Worm (Caenorhabditis elegans) whole organism, L1 larva: ENCODE measurements around the gene M02D8.5.

ENCODE experiments used
- C04F5.9 ChIP-seq: sonication (generic microtip); optimal IDR thresholded peaks from 2 replicates; lab custom pipeline; 2016; ENCODE audit warnings: missing genetic modification characterization, missing compliant biosample characterization
- C16A3.4 ChIP-seq: fragments of 150-350 bp; optimal IDR thresholded peaks from 2 replicates; lab custom pipeline; 2014; ENCODE audit warnings: missing biosample characterization, missing genetic modification characterization
- C34B4.2 ChIP-seq: sonication (generic microtip); optimal IDR thresholded peaks from 2 replicates; lab custom pipeline; 2017; ENCODE audit warnings: mild to moderate bottlenecking, missing genetic modification characterization, missing compliant biosample characterization
- F16B12.6 ChIP-seq: fragments of 150-350 bp; optimal IDR thresholded peaks from 2 replicates; lab custom pipeline; 2014; ENCODE audit warnings: missing biosample characterization, missing genetic modification characterization
- alr-1 ChIP-seq: fragments of 200-800 bp; sonication (Bioruptor generic); optimal IDR thresholded peaks from 2 replicates; lab custom pipeline; 2018; ENCODE audit warnings: borderline replicate concordance, mild to moderate bottlenecking, missing genetic modification characterization, missing compliant biosample characterization
- ama-1 ChIP-seq: fragments of 150-350 bp; optimal IDR thresholded peaks from 2 replicates; lab custom pipeline; 2014
- ceh-82 ChIP-seq, 3 experiments: fragments of 150-350 bp in 1 of 3; sonication (generic microtip) in 2 of 3; optimal IDR thresholded peaks; 2 replicates each; lab custom pipeline; 2014 to 2017; ENCODE audit warnings: missing biosample characterization in 3 of 3, missing genetic modification characterization in 3 of 3
- ceh-90 ChIP-seq: sonication (generic microtip); optimal IDR thresholded peaks from 2 replicates; lab custom pipeline; 2016; ENCODE audit warnings: missing genetic modification characterization, missing compliant biosample characterization
- efl-1 ChIP-seq, 4 experiments: fragments of 150-350 bp; optimal IDR thresholded peaks in 3 of 4; peaks in 1 of 4; 1 replicate in 1 of 4; 2 replicates in 3 of 4; lab custom pipeline; 2014; ENCODE audit warnings: missing biosample characterization in 2 of 4, missing genetic modification characterization in 2 of 4, missing genetic modification reagents in 2 of 4
- efl-3 ChIP-seq: fragments of 200-800 bp; sonication (Bioruptor generic); optimal IDR thresholded peaks from 2 replicates; lab custom pipeline; 2018; ENCODE audit warnings: mild to moderate bottlenecking, missing genetic modification characterization, missing compliant biosample characterization
- egl-13 ChIP-seq: sonication (generic microtip); optimal IDR thresholded peaks from 2 replicates; lab custom pipeline; 2016; ENCODE audit warnings: missing genotype, missing genetic modification reagents, missing genetic modification characterization, missing compliant biosample characterization
- egl-27 ChIP-seq, 2 experiments: fragments of 150-350 bp in 1 of 2; sonication (generic microtip); optimal IDR thresholded peaks; 3 replicates each; lab custom pipeline; 2017 to 2018; ENCODE audit warnings: missing biosample characterization in 2 of 2, missing genetic modification characterization in 2 of 2, missing genetic modification reagents in 2 of 2
- elt-2 ChIP-seq: sonication (generic microtip); optimal IDR thresholded peaks from 2 replicates; lab custom pipeline; 2016; ENCODE audit warnings: missing genetic modification characterization, mild to moderate bottlenecking, inconsistent platforms, missing compliant biosample characterization, missing genetic modification reagents
- elt-3 ChIP-seq, 6 experiments: fragments of 150-350 bp in 1 of 6; sonication (generic microtip); optimal IDR thresholded peaks; 2 replicates each; lab custom pipeline; 2017 to 2018; ENCODE audit warnings: missing biosample characterization in 6 of 6, missing genetic modification characterization in 6 of 6, inconsistent platforms in 1 of 6
- ets-5 ChIP-seq: fragments of 200-800 bp; sonication (Bioruptor generic); IDR thresholded peaks from 2 replicates; pipeline ENCODE4 v1.3.6; 2022; ENCODE audit warnings: missing genetic modification characterization, missing compliant biosample characterization
- fkh-8 ChIP-seq: sonication (generic microtip); optimal IDR thresholded peaks from 2 replicates; lab custom pipeline; 2016; ENCODE audit warnings: mild to moderate bottlenecking, missing genetic modification characterization, missing compliant biosample characterization
- fos-1 ChIP-seq: fragments of 150-350 bp; optimal IDR thresholded peaks from 2 replicates; lab custom pipeline; 2014; ENCODE audit warnings: missing biosample characterization, missing genetic modification characterization
- grh-1 ChIP-seq: fragments of 200-800 bp; sonication (Bioruptor generic); IDR thresholded peaks from 2 replicates; pipeline ENCODE4 v1.3.6; 2022; ENCODE audit warnings: missing genetic modification reagents, missing genetic modification characterization, missing compliant biosample characterization
- hlh-17 ChIP-seq: fragments of 200-800 bp; sonication (Bioruptor generic); optimal IDR thresholded peaks from 2 replicates; lab custom pipeline; 2018; ENCODE audit warnings: missing genetic modification characterization, mild to moderate bottlenecking, missing compliant biosample characterization, moderate library complexity, borderline replicate concordance
- hlh-4 ChIP-seq: sonication (generic microtip); optimal IDR thresholded peaks from 2 replicates; lab custom pipeline; 2016; ENCODE audit warnings: mild to moderate bottlenecking, missing genetic modification characterization, missing compliant biosample characterization
- hpl-2 ChIP-seq: fragments of 150-350 bp; optimal IDR thresholded peaks from 2 replicates; lab custom pipeline; 2014; ENCODE audit warnings: missing biosample characterization, missing genetic modification reagents, missing genetic modification characterization
- irx-1 ChIP-seq: sonication (generic microtip); optimal IDR thresholded peaks from 2 replicates; lab custom pipeline; 2016; ENCODE audit warnings: missing genetic modification characterization, missing compliant biosample characterization
- isw-1 ChIP-seq: fragments of 200-800 bp; sonication (Bioruptor generic); IDR thresholded peaks from 2 replicates; pipeline ENCODE4 v1.3.6; 2022; ENCODE audit warnings: missing genetic modification characterization, missing compliant biosample characterization
- jun-1 ChIP-seq: fragments of 150-350 bp; optimal IDR thresholded peaks from 2 replicates; lab custom pipeline; 2014; ENCODE audit warnings: missing biosample characterization, missing genetic modification reagents, missing genetic modification characterization
- lin-13 ChIP-seq: fragments of 150-350 bp; optimal IDR thresholded peaks from 2 replicates; lab custom pipeline; 2014; ENCODE audit warnings: missing biosample characterization, missing genetic modification reagents, missing genetic modification characterization
- lin-14 ChIP-seq: fragments of 200-800 bp; sonication (Bioruptor generic); optimal IDR thresholded peaks from 2 replicates; lab custom pipeline; 2018; ENCODE audit warnings: mild to moderate bottlenecking, missing genetic modification characterization, moderate library complexity, missing compliant biosample characterization
- lin-39 ChIP-seq: fragments of 150-350 bp; optimal IDR thresholded peaks from 2 replicates; lab custom pipeline; 2014; ENCODE audit warnings: missing biosample characterization, missing genetic modification reagents, missing genetic modification characterization
- lsy-2 ChIP-seq, 2 experiments: fragments of 150-350 bp; optimal IDR thresholded peaks; 2 replicates each; lab custom pipeline; 2014; ENCODE audit warnings: missing biosample characterization in 2 of 2, missing genetic modification characterization in 2 of 2
- mdl-1 ChIP-seq, 2 experiments: fragments of 150-350 bp; optimal IDR thresholded peaks; 2 replicates each; lab custom pipeline; 2014 to 2017; ENCODE audit warnings: missing biosample characterization in 2 of 2, missing genetic modification characterization in 2 of 2, inconsistent platforms in 1 of 2
- nhr-19 ChIP-seq: fragments of 200-800 bp; sonication (Bioruptor generic); conservative IDR thresholded peaks from 2 replicates; pipeline ENCODE4 v1.3.6; 2022; ENCODE audit warnings: missing genetic modification characterization, missing compliant biosample characterization
- nhr-20 ChIP-seq: sonication (generic microtip); optimal IDR thresholded peaks from 2 replicates; lab custom pipeline; 2016; ENCODE audit warnings: mild to moderate bottlenecking, missing genetic modification characterization, missing compliant biosample characterization
- nhr-237 ChIP-seq: fragments of 150-350 bp; optimal IDR thresholded peaks from 2 replicates; lab custom pipeline; 2014; ENCODE audit warnings: missing biosample characterization, missing genetic modification characterization
- nhr-47 ChIP-seq: sonication (generic microtip); optimal IDR thresholded peaks from 2 replicates; lab custom pipeline; 2016; ENCODE audit warnings: mild to moderate bottlenecking, missing genetic modification characterization, moderate library complexity, missing compliant biosample characterization
- nhr-71 ChIP-seq: sonication (generic microtip); optimal IDR thresholded peaks from 2 replicates; lab custom pipeline; 2016; ENCODE audit warnings: mild to moderate bottlenecking, missing genetic modification characterization, moderate library complexity, missing compliant biosample characterization
- nhr-76 ChIP-seq: sonication (generic microtip); optimal IDR thresholded peaks from 2 replicates; lab custom pipeline; 2017; ENCODE audit warnings: missing biosample characterization, missing genetic modification characterization
- nhr-84 ChIP-seq: sonication (generic microtip); optimal IDR thresholded peaks from 2 replicates; lab custom pipeline; 2017; ENCODE audit warnings: missing biosample characterization, missing genetic modification characterization
- pag-3 ChIP-seq: sonication (generic microtip); optimal IDR thresholded peaks from 2 replicates; lab custom pipeline; 2017; ENCODE audit warnings: missing genetic modification characterization, mild to moderate bottlenecking, missing compliant biosample characterization, antibody characterized with exemption, borderline replicate concordance; ENCODE audit not compliant: insufficient read depth
- pax-3 ChIP-seq: fragments of 200-800 bp; sonication (Bioruptor generic); optimal IDR thresholded peaks from 2 replicates; lab custom pipeline; 2018; ENCODE audit warnings: mild to moderate bottlenecking, missing genetic modification characterization, moderate library complexity, missing compliant biosample characterization
- pqm-1 ChIP-seq: sonication (generic microtip); optimal IDR thresholded peaks from 3 replicates; lab custom pipeline; 2017; ENCODE audit warnings: missing biosample characterization, missing genetic modification characterization
- rnt-1 ChIP-seq: sonication (generic microtip); optimal IDR thresholded peaks from 2 replicates; lab custom pipeline; 2016; ENCODE audit warnings: mild to moderate bottlenecking, missing genetic modification characterization, moderate library complexity, missing compliant biosample characterization
- skn-1 ChIP-seq: fragments of 150-350 bp; optimal IDR thresholded peaks from 2 replicates; lab custom pipeline; 2014; ENCODE audit warnings: missing biosample characterization, missing genetic modification characterization
- snpc-4 ChIP-seq: fragments of 150-350 bp; optimal IDR thresholded peaks from 2 replicates; lab custom pipeline; 2014; ENCODE audit warnings: missing biosample characterization, missing genetic modification characterization
- snu-23 ChIP-seq: sonication (generic microtip); optimal IDR thresholded peaks from 2 replicates; lab custom pipeline; 2016; ENCODE audit warnings: missing genetic modification characterization, missing compliant biosample characterization
- sox-4 ChIP-seq: sonication (generic microtip); optimal IDR thresholded peaks from 2 replicates; lab custom pipeline; 2016; ENCODE audit warnings: missing genetic modification characterization, missing compliant biosample characterization
- tlp-1 ChIP-seq: fragments of 150-350 bp; optimal IDR thresholded peaks from 2 replicates; lab custom pipeline; 2014; ENCODE audit warnings: missing biosample characterization, missing genetic modification characterization
- unc-130 ChIP-seq: fragments of 150-350 bp; optimal IDR thresholded peaks from 2 replicates; lab custom pipeline; 2017; ENCODE audit warnings: missing biosample characterization, missing genetic modification characterization, inconsistent platforms
- unc-30 ChIP-seq: sonication (generic microtip); optimal IDR thresholded peaks from 2 replicates; lab custom pipeline; 2017; ENCODE audit warnings: missing biosample characterization, missing genetic modification characterization
- vab-15 ChIP-seq: sonication (generic microtip); optimal IDR thresholded peaks from 2 replicates; lab custom pipeline; 2017; ENCODE audit warnings: missing genotype, mild to moderate bottlenecking, missing genetic modification characterization, missing compliant biosample characterization
- ztf-11 ChIP-seq, 2 experiments: sonication (generic microtip); optimal IDR thresholded peaks; 2 replicates each; lab custom pipeline; 2016 to 2017; ENCODE audit warnings: missing genetic modification characterization in 2 of 2, missing biosample characterization in 1 of 2, missing compliant biosample characterization in 1 of 2
- ztf-4 ChIP-seq: fragments of 150-350 bp; optimal IDR thresholded peaks from 2 replicates; lab custom pipeline; 2014; ENCODE audit warnings: missing biosample characterization, missing genetic modification characterization

The M02D8.5 gene

ce11 chrX:8787689-8788222 is 26.4 kb upstream of the M02D8.5 start:
- TF ChIP-seq elt-3 (tag; optimal IDR thresholded peaks at IDR 0.05; lab: Kevin White, UChicago), result no peak
- peak; percentile 7 for TF ChIP-seq lin-39 (tag; lab: Kevin White, UChicago)
- peak; percentile 20 for TF ChIP-seq nhr-71 (tag; lab: Kevin White, UChicago)
- TF ChIP-seq rnt-1, result peak; percentile 44
- peak; percentile 81 for TF ChIP-seq pag-3 (tag; lab: Kevin White, UChicago)
- no peak for TF ChIP-seq lsy-2 (tag; optimal IDR thresholded peaks at IDR 0.05; lab: Kevin White, UChicago)
- TF ChIP-seq ceh-82 (tag; optimal IDR thresholded peaks at IDR 0.05; lab: Kevin White, UChicago), result peak in 1 of 3 experiments; percentile 9
- TF ChIP-seq lin-14 (GFP tag; lab: Kevin White, UChicago), result peak; percentile 45
- TF ChIP-seq, all 84 proteins: peak for 6

DNA sequence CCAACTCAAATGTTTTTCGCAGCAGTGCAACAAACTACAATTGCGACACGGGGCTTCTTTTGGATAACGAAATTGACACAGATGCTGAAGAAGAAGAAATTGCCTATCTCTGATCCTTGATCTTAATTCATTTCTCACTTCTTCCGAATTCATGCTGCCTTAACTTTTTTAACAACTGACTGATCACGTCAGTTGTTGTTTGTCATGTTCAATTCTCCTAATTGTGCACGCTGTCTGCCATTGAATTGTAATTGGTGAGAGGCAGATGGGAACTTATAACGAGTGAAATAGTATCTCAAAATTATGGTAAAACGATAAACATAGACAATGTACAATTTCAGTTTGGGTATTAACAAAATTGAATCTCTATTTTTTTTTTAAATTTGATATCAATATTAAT is 25.3 kb upstream of the M02D8.5 start:
- TF ChIP-seq ama-1 (lab: Kevin White, UChicago), result no peak
- no peak for TF ChIP-seq tlp-1 (tag; lab: Kevin White, UChicago)
- TF ChIP-seq jun-1, result no peak
- peak; percentile 19 for TF ChIP-seq snu-23 (GFP tag; lab: Kevin White, UChicago)
- TF ChIP-seq snpc-4 (tag; lab: Kevin White, UChicago), result no peak
- TF ChIP-seq irx-1 (tag; lab: Kevin White, UChicago), result no peak
- TF ChIP-seq fos-1 (tag; lab: Kevin White, UChicago), result no peak
- peak; percentile 75 for TF ChIP-seq nhr-71 (tag; lab: Kevin White, UChicago)
- no peak for TF ChIP-seq efl-3
- no peak for TF ChIP-seq ceh-90 (tag; lab: Kevin White, UChicago)
- TF ChIP-seq pag-3 (tag; lab: Kevin White, UChicago), result peak; percentile 92
- TF ChIP-seq nhr-47, result no peak
- TF ChIP-seq unc-30 (tag; lab: Kevin White, UChicago), result no peak
- TF ChIP-seq skn-1 (tag; lab: Kevin White, UChicago), result no peak
- peak; percentile 62 for TF ChIP-seq nhr-19 (GFP tag; lab: Robert Waterston, UW)
- TF ChIP-seq F16B12.6 (tag; lab: Kevin White, UChicago), result no peak
- TF ChIP-seq ztf-11 (tag; optimal IDR thresholded peaks at IDR 0.05; lab: Kevin White, UChicago), result no peak
- no peak for TF ChIP-seq hlh-4
- no peak for TF ChIP-seq hlh-17 (GFP tag; lab: Kevin White, UChicago)
- TF ChIP-seq efl-1 (optimal IDR thresholded peaks at IDR 0.05; lab: Kevin White, UChicago), result no peak
- no peak for TF ChIP-seq efl-1 (GFP tag; optimal IDR thresholded peaks at IDR 0.05 in 1 of 2; lab: Kevin White, UChicago)
- TF ChIP-seq hpl-2 (GFP tag; lab: Kevin White, UChicago), result no peak
- TF ChIP-seq alr-1 (tag; lab: Kevin White, UChicago), result no peak
- TF ChIP-seq C16A3.4, result no peak
- peak; percentile 11 for TF ChIP-seq nhr-20 (tag; lab: Kevin White, UChicago)
- TF ChIP-seq lin-13 (GFP tag; lab: Kevin White, UChicago), result no peak
- TF ChIP-seq lin-39 (tag; lab: Kevin White, UChicago), result peak; percentile 18
- TF ChIP-seq nhr-76 (tag; lab: Kevin White, UChicago), result no peak
- TF ChIP-seq ztf-4 (tag; lab: Kevin White, UChicago), result no peak
- no peak for TF ChIP-seq egl-27 (tag; optimal IDR thresholded peaks at IDR 0.05; lab: Kevin White, UChicago)
- peak; percentile 28 for TF ChIP-seq unc-130 (tag; lab: Kevin White, UChicago)
- TF ChIP-seq mdl-1 (tag; optimal IDR thresholded peaks at IDR 0.05; lab: Kevin White, UChicago), result peak in 1 of 2 experiments; percentile 8
- TF ChIP-seq nhr-237, result no peak
- no peak for TF ChIP-seq ets-5
- no peak for TF ChIP-seq elt-2
- no peak for TF ChIP-seq vab-15 (tag; lab: Kevin White, UChicago)
- no peak for TF ChIP-seq isw-1 (GFP tag; lab: Robert Waterston, UW)
- TF ChIP-seq C34B4.2 (tag; lab: Kevin White, UChicago), result no peak
- no peak for TF ChIP-seq sox-4
- no peak for TF ChIP-seq nhr-84 (tag; lab: Kevin White, UChicago)
- TF ChIP-seq C04F5.9 (tag; lab: Kevin White, UChicago), result no peak
- TF ChIP-seq fkh-8 (tag; lab: Kevin White, UChicago), result no peak
- no peak for TF ChIP-seq pax-3 (tag; lab: Kevin White, UChicago)
- no peak for TF ChIP-seq egl-13 (tag; lab: Kevin White, UChicago)
- no peak for TF ChIP-seq grh-1 (GFP tag; lab: Robert Waterston, UW)
- no peak for TF ChIP-seq pqm-1 (tag; lab: Kevin White, UChicago)
